Worm (Caenorhabditis elegans) whole organism, dauer: ENCODE results near the gene mob-1.

Experiments used
- unc-62 ChIP-seq: sonication (generic microtip); optimal IDR thresholded peaks from 2 replicates; lab custom pipeline; 2017; ENCODE audit warnings: missing biosample characterization, missing genetic modification reagents, missing genetic modification characterization

The mob-1 gene

ce11 chrIV:11855900-11856660 lies 4.3 kb upstream of the mob-1 start, which contains the start of gene ech-2:
ech-2 (minus strand) TSS chrIV:11856351.
- no peak for TF ChIP-seq unc-62

DNA sequence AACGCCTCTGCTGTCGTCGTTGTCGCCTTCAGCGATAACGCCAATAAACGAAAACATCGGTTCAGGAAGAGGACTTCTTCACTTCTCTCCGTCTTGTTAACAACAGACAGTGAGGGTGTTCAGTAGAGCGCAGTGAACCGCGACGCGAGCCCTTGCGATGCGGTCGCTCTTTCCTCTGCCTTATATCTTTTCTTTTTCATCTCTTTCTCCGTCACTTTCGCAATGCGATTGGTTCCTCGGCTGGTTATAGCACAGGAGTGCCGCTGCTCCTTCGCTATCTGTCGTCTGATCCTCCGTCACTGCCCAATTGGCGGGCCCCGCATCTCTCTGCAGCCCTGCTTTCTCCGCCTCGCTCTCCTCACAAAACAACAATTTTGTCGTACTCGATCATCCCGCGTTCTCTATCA lies 3.2 kb upstream of the mob-1 start:
- no peak for TF ChIP-seq unc-62

- TF ChIP-seq unc-62 = no peak
Observed at ce11 chrIV:11858142-11858541, 2.2 kb upstream of the mob-1 start, which contains the start of gene let-92. let-92 (plus strand) TSS chrIV:11858442.

DNA sequence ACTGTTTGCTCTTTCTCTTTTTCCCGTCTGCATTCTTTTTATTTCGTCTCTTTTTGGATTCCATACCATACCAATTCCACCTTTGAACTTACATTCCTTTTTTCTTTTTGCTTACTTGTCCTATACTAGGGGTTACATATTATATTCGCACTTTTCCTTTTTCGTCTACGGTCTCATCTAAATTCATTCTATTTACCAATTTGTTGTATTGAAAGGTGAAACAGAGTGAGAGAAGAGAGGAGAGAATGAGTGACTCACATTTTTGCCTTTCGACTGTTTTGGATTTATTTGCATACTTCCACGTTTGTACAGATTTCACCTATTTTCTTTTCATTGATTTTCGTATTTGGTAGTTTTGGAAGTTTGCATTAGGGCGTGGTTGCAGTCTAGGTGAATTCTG lies 3.1 kb downstream of the mob-1 start:
- no peak for TF ChIP-seq unc-62

ce11 chrIV:11864226-11864625 lies 3.9 kb downstream of the mob-1 start, which contains the start of gene trpa-1:
trpa-1 (plus strand) TSS chrIV:11864526.
- no peak for TF ChIP-seq unc-62

DNA sequence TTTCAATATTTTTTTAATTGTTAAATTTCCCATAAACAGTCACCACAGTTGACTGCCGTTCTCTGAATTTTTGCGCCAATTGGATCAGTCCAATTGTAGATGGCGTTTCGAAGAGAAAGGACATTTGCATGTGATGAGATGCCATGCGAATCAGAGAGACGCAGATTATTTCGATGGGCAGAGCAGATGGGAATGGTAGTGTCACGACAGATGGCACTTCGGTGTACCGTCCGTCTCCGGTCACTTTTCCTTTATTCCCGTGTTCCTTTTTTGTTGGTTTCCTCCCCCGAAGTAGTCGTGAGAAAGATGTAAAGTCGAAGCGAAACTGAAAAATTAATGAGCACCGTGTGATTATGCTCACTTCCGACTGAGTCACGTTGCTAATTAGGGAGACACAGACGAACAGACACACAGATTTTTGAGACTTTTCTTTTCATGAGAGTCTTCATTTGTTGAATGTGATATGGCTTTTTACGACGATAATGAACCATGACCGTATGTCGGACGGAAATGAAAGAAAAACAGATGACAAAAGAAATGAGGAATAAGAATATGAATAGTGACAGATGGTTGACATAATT lies 7.4 kb downstream of the mob-1 start:
- TF ChIP-seq unc-62 = no peak

DNA sequence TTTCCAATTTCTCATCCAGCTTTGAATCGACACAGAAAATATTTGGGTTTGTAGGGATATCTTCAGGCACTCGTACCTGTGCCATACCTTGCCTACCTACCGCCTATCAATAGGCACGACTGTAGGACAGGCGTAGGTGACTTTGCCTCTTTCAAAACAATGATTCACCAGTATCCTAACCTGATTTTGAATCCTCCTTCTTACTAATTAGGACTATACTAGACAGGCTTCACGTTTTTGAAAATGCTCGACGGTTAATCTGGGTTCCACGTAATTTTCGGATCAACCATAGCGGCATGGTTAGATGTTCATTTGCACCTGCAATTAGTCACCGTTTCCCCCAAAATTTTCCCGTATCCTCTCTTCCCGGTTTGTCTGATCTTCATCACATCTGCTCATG lies 8.1 kb downstream of the mob-1 start:
- TF ChIP-seq unc-62 = no peak

DNA sequence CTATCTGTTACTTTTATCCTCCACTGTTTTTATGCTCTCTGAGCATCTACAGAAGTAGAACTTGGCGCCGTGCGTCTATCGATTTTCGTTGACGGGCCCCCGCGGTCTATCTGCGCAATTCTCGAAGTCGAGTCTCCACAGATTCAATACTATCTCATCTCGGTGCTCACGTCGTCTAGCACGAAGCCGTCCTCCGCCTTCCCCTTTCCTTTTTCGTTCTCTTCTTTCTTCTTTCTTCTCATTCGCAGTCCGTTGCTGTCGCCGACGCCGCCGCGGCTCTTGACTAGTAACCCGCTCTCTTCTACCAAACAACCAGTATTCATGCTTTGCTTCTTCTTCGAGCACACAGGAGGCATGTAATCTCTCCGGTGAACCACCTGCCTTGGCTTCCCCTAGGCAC lies 10.7 kb downstream of the mob-1 start:
- no peak for TF ChIP-seq unc-62

ce11 chrIV:11871898-11872297 lies 11.5 kb downstream of the mob-1 start:
- no peak for TF ChIP-seq unc-62

- TF ChIP-seq unc-62 = no peak
Observed at ce11 chrIV:11877674-11878073, 17.3 kb downstream of the mob-1 start, which contains the start of gene pph-2. pph-2 (minus strand) TSS chrIV:11877774.

ce11 chrIV:11878249-11878648 lies 17.9 kb downstream of the mob-1 start, which contains the start of gene cutl-27:
cutl-27 (plus strand) TSS chrIV:11878549.
- no peak for TF ChIP-seq unc-62

ce11 chrIV:11882534-11882933 lies 22.2 kb downstream of the mob-1 start:
- TF ChIP-seq unc-62 = no peak

ce11 chrIV:11883478-11883877 lies 23.1 kb downstream of the mob-1 start:
- no peak for TF ChIP-seq unc-62

DNA sequence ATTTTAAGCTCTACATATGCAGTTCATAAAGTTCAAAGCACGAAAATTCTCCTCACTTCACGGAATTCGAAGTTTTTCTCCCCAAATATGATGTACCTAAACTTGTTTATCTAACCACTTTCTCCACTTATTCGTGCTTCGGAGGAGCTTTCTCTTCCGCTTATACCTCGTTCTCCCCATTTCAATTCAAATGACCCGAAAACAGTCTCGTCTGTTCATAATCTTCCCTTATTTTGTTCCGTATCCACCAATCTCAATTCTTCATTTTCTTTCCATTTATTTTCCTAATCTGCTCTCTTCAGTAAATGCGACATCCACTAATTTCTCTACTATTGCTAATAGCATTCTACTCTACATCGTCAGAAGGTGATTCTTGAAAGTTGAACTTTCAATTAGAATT lies 25.0 kb downstream of the mob-1 start, which contains the start of gene let-653:
let-653 (plus strand) TSS at position 301 of the 400 bp plus-strand sequence.
- no peak for TF ChIP-seq unc-62

ce11 chrIV:11892545-11892944 lies 32.2 kb downstream of the mob-1 start:
- TF ChIP-seq unc-62 = no peak

DNA sequence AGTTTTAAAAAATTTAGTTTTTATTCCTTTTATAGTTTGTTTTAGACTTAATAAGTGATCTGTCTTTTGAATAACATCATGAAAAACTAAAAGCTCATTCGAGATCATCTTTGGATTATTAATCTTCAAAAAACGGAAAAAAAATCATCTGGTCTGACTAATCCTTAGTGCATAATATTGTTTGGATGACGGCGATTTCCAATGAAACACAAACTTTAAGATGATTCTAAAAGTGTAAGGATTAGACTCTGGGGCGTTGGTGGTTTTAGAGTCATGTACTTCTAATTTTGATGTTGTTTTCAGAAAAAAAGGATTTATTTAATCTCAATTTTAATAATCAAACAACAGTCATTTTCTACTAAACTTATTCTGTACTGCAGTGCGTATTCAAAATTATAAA lies 33.0 kb downstream of the mob-1 start:
- TF ChIP-seq unc-62 = no peak

- no peak for TF ChIP-seq unc-62
Observed at ce11 chrIV:11897710-11898109, 37.4 kb downstream of the mob-1 start.

- TF ChIP-seq unc-62 = no peak
Observed at ce11 chrIV:11899358-11899757, 39.0 kb downstream of the mob-1 start, which contains the start of gene nhr-43. nhr-43 (plus strand) TSS chrIV:11899590.
